Worm (Caenorhabditis elegans) whole organism, L4/young adult: ENCODE data around the gene rbm-34.

ENCODE experiments used
- dao-5 ChIP-seq: sonication (generic microtip); optimal IDR thresholded peaks from 2 replicates; lab custom pipeline; 2016; ENCODE audit warnings: missing genotype, missing genetic modification characterization, moderate library complexity, missing compliant biosample characterization
- him-1 ChIP-seq: sonication (generic microtip); optimal IDR thresholded peaks from 2 replicates; lab custom pipeline; 2016; ENCODE audit warnings: missing genotype, missing genetic modification reagents, missing genetic modification characterization, missing compliant biosample characterization

ce11 chrIV:12086498-12086897 is 1.3 kb downstream of the rbm-34 start:
- TF ChIP-seq him-1 (tag; lab: Kevin White, UChicago): peak; percentile 36
- peak; percentile 70 for TF ChIP-seq dao-5 (tag; lab: Kevin White, UChicago)
